Worm (Caenorhabditis elegans) whole organism, late embryonic: ENCODE results near the gene nhr-267.

ENCODE experiments used
- ceh-18 ChIP-seq: sonication (generic microtip); optimal IDR thresholded peaks from 2 replicates; lab custom pipeline; 2016; ENCODE audit warnings: missing genetic modification characterization, missing compliant biosample characterization
- eyg-1 ChIP-seq: sonication (generic microtip); optimal IDR thresholded peaks from 2 replicates; lab custom pipeline; 2016; ENCODE audit warnings: missing genotype, missing genetic modification characterization, missing compliant biosample characterization
- fkh-10 ChIP-seq: fragments of 150-350 bp; optimal IDR thresholded peaks from 2 replicates; lab custom pipeline; 2014; ENCODE audit warnings: missing biosample characterization, missing genetic modification reagents, missing genetic modification characterization
- lin-11 ChIP-seq: fragments of 200-800 bp; sonication (Bioruptor generic); optimal IDR thresholded peaks from 2 replicates; lab custom pipeline; 2018; ENCODE audit warnings: mild to moderate bottlenecking, missing genetic modification characterization, missing compliant biosample characterization
- mec-3 ChIP-seq: sonication (generic microtip); optimal IDR thresholded peaks from 2 replicates; lab custom pipeline; 2016; ENCODE audit warnings: borderline replicate concordance, missing genetic modification characterization, missing compliant biosample characterization
- nfya-1 ChIP-seq: sonication (generic microtip); optimal IDR thresholded peaks from 2 replicates; lab custom pipeline; 2017; ENCODE audit warnings: missing genetic modification characterization, mild to moderate bottlenecking, missing compliant biosample characterization, antibody characterized with exemption, moderate library complexity
- nhr-11 ChIP-seq: fragments of 150-350 bp; optimal IDR thresholded peaks from 2 replicates; lab custom pipeline; 2014; ENCODE audit warnings: missing biosample characterization, missing genetic modification characterization
- pha-4 ChIP-seq: fragments of 150-350 bp; optimal IDR thresholded peaks from 2 replicates; lab custom pipeline; 2018; ENCODE audit warnings: missing biosample characterization, missing genetic modification reagents, missing genetic modification characterization

DNA sequence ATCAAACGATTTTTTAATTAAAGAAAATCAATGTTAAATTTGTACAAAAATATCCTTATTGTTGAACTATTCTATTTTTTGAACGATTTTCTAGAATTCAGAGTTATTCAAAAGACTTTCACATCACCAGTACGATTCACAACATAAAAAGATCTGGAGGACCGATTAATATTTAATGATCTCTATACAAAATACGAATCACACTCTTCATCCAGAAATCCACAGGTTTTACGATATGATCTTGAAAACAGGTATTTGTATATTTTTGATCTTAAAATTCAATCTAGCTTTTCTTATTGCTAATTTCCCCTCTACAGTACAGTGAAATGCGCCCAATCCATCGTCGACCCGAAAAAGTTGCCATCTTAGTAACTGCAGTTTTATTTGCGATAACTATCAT is 18.4 kb upstream of the nhr-267 start, which contains the start of gene F49C12.5:
- TF ChIP-seq pha-4 (tag; lab: Kevin White, UChicago) (no peak), nfya-1 (no peak), lin-11 (no peak), eyg-1 (tag; lab: Kevin White, UChicago) (no peak), mec-3 (tag; lab: Kevin White, UChicago) (no peak), ceh-18 (tag; lab: Kevin White, UChicago) (no peak), nhr-11 (no peak), fkh-10 (no peak)
